Worm (Caenorhabditis elegans) whole organism, mixed stage, embryonic: ENCODE data around the gene pfd-1.

Source experiments
- M03D4.4 ChIP-seq: sonication (generic microtip); optimal IDR thresholded peaks from 2 replicates; lab custom pipeline; 2017; ENCODE audit warnings: mild to moderate bottlenecking, missing genetic modification characterization, missing compliant biosample characterization
- bed-3 ChIP-seq: fragments of 200-800 bp; sonication (Bioruptor generic); optimal IDR thresholded peaks from 3 replicates; lab custom pipeline; 2018; ENCODE audit warnings: mild to moderate bottlenecking, missing genetic modification characterization, moderate library complexity, missing compliant biosample characterization
- blmp-1 ChIP-seq: fragments of 150-350 bp; optimal IDR thresholded peaks from 2 replicates; lab custom pipeline; 2014; ENCODE audit warnings: missing biosample characterization, missing genetic modification characterization
- ceh-39 ChIP-seq: fragments of 150-350 bp; optimal IDR thresholded peaks from 2 replicates; lab custom pipeline; 2014; ENCODE audit warnings: missing biosample characterization, missing genetic modification characterization
- ceh-43 ChIP-seq: fragments of 200-800 bp; sonication (Bioruptor generic); optimal IDR thresholded peaks from 2 replicates; lab custom pipeline; 2018; ENCODE audit warnings: mild to moderate bottlenecking, missing genetic modification characterization, moderate library complexity, missing compliant biosample characterization
- ceh-83 ChIP-seq: fragments of 200-800 bp; sonication (Bioruptor generic); optimal IDR thresholded peaks from 2 replicates; lab custom pipeline; 2018; ENCODE audit warnings: mild to moderate bottlenecking, missing genetic modification characterization, missing compliant biosample characterization
- ces-1 ChIP-seq: fragments of 150-350 bp; optimal IDR thresholded peaks from 2 replicates; lab custom pipeline; 2014; ENCODE audit warnings: missing biosample characterization, missing genetic modification reagents, missing genetic modification characterization
- cnd-1 ChIP-seq: fragments of 200-800 bp; sonication (Bioruptor generic); optimal IDR thresholded peaks from 2 replicates; lab custom pipeline; 2018; ENCODE audit warnings: mild to moderate bottlenecking, missing genetic modification characterization, missing compliant biosample characterization
- drap-1 ChIP-seq: fragments of 200-800 bp; sonication (Bioruptor generic); optimal IDR thresholded peaks from 3 replicates; lab custom pipeline; 2018; ENCODE audit warnings: mild to moderate bottlenecking, missing genetic modification characterization, missing compliant biosample characterization
- elt-1 ChIP-seq: sonication (generic microtip); optimal IDR thresholded peaks from 2 replicates; lab custom pipeline; 2017; ENCODE audit warnings: missing genetic modification characterization, mild to moderate bottlenecking, missing compliant biosample characterization, antibody characterized with exemption, moderate library complexity, borderline replicate concordance; ENCODE audit not compliant: insufficient read depth
- elt-3 ChIP-seq: fragments of 150-350 bp; optimal IDR thresholded peaks from 2 replicates; lab custom pipeline; 2014; ENCODE audit warnings: missing biosample characterization, missing genetic modification characterization
- flh-1 ChIP-seq: fragments of 200-800 bp; sonication (Bioruptor generic); optimal IDR thresholded peaks from 2 replicates; lab custom pipeline; 2018; ENCODE audit warnings: mild to moderate bottlenecking, missing genetic modification characterization, moderate library complexity, missing compliant biosample characterization
- ham-2 ChIP-seq: fragments of 200-800 bp; sonication (Bioruptor generic); optimal IDR thresholded peaks from 2 replicates; lab custom pipeline; 2018; ENCODE audit warnings: mild to moderate bottlenecking, missing genetic modification characterization, missing compliant biosample characterization
- hlh-1 ChIP-seq: fragments of 150-350 bp; optimal IDR thresholded peaks from 2 replicates; lab custom pipeline; 2014; ENCODE audit warnings: missing biosample characterization, missing genetic modification reagents, missing genetic modification characterization
- lin-13 ChIP-seq: fragments of 150-350 bp; optimal IDR thresholded peaks from 2 replicates; lab custom pipeline; 2014; ENCODE audit warnings: missing biosample characterization, missing genetic modification characterization
- lin-32 ChIP-seq: fragments of 200-800 bp; sonication (Bioruptor generic); optimal IDR thresholded peaks from 2 replicates; lab custom pipeline; 2018; ENCODE audit warnings: mild to moderate bottlenecking, missing genetic modification characterization, missing compliant biosample characterization
- lsy-2 ChIP-seq: fragments of 150-350 bp; optimal IDR thresholded peaks from 2 replicates; lab custom pipeline; 2014; ENCODE audit warnings: missing biosample characterization, missing genetic modification characterization
- mab-5 ChIP-seq: fragments of 150-350 bp; optimal IDR thresholded peaks from 2 replicates; lab custom pipeline; 2014; ENCODE audit warnings: missing biosample characterization, missing genetic modification characterization
- mep-1 ChIP-seq: fragments of 150-350 bp; optimal IDR thresholded peaks from 2 replicates; lab custom pipeline; 2017; ENCODE audit warnings: missing biosample characterization, missing genetic modification reagents, missing genetic modification characterization, inconsistent platforms
- mls-2 ChIP-seq: sonication (generic microtip); optimal IDR thresholded peaks from 2 replicates; lab custom pipeline; 2016; ENCODE audit warnings: mild to moderate bottlenecking, missing genetic modification characterization, moderate library complexity, missing compliant biosample characterization
- nhr-12 ChIP-seq: fragments of 150-350 bp; optimal IDR thresholded peaks from 2 replicates; lab custom pipeline; 2014; ENCODE audit warnings: missing biosample characterization, missing genetic modification characterization
- nhr-2 ChIP-seq: fragments of 150-350 bp; optimal IDR thresholded peaks from 2 replicates; lab custom pipeline; 2014; ENCODE audit warnings: missing biosample characterization, missing genetic modification characterization
- nhr-237 ChIP-seq: fragments of 150-350 bp; optimal IDR thresholded peaks from 2 replicates; lab custom pipeline; 2014; ENCODE audit warnings: missing biosample characterization, missing genetic modification characterization
- nhr-28 ChIP-seq: fragments of 150-350 bp; optimal IDR thresholded peaks from 2 replicates; lab custom pipeline; 2014; ENCODE audit warnings: missing biosample characterization, missing genetic modification characterization
- nhr-76 ChIP-seq: sonication (generic microtip); optimal IDR thresholded peaks from 2 replicates; lab custom pipeline; 2017; ENCODE audit warnings: missing biosample characterization, missing genetic modification characterization
- pha-4 ChIP-seq: fragments of 150-350 bp; optimal IDR thresholded peaks from 2 replicates; lab custom pipeline; 2018; ENCODE audit warnings: missing biosample characterization, missing genetic modification reagents, missing genetic modification characterization
- sem-2 ChIP-seq: fragments of 200-800 bp; sonication (Bioruptor generic); optimal IDR thresholded peaks from 2 replicates; lab custom pipeline; 2018; ENCODE audit warnings: mild to moderate bottlenecking, missing genetic modification characterization, missing compliant biosample characterization
- snpc-4 ChIP-seq: fragments of 150-350 bp; optimal IDR thresholded peaks from 2 replicates; lab custom pipeline; 2014; ENCODE audit warnings: missing biosample characterization, missing genetic modification characterization
- sptf-1 ChIP-seq: sonication (generic microtip); optimal IDR thresholded peaks from 2 replicates; lab custom pipeline; 2017; ENCODE audit warnings: mild to moderate bottlenecking, missing genetic modification characterization, moderate library complexity, missing compliant biosample characterization
- tbx-8 ChIP-seq: fragments of 200-800 bp; sonication (Bioruptor generic); optimal IDR thresholded peaks from 2 replicates; lab custom pipeline; 2018; ENCODE audit warnings: mild to moderate bottlenecking, missing genetic modification characterization, moderate library complexity, missing compliant biosample characterization
- unc-120 ChIP-seq: sonication (generic microtip); optimal IDR thresholded peaks from 2 replicates; lab custom pipeline; 2017; ENCODE audit warnings: missing genetic modification characterization, missing compliant biosample characterization; ENCODE audit not compliant: poor library complexity, severe bottlenecking
- unc-39 ChIP-seq: fragments of 150-350 bp; optimal IDR thresholded peaks from 2 replicates; lab custom pipeline; 2014; ENCODE audit warnings: missing biosample characterization, missing genetic modification characterization
- unc-62 ChIP-seq: fragments of 150-350 bp; optimal IDR thresholded peaks from 2 replicates; lab custom pipeline; 2014; ENCODE audit warnings: missing biosample characterization, missing genetic modification reagents, missing genetic modification characterization
- zip-8 ChIP-seq: fragments of 150-350 bp; optimal IDR thresholded peaks from 2 replicates; lab custom pipeline; 2014; ENCODE audit warnings: missing biosample characterization, missing genetic modification characterization
- ztf-11 ChIP-seq: fragments of 150-350 bp; optimal IDR thresholded peaks from 2 replicates; lab custom pipeline; 2014; ENCODE audit warnings: missing biosample characterization, missing genetic modification characterization

Gene pfd-1

DNA sequence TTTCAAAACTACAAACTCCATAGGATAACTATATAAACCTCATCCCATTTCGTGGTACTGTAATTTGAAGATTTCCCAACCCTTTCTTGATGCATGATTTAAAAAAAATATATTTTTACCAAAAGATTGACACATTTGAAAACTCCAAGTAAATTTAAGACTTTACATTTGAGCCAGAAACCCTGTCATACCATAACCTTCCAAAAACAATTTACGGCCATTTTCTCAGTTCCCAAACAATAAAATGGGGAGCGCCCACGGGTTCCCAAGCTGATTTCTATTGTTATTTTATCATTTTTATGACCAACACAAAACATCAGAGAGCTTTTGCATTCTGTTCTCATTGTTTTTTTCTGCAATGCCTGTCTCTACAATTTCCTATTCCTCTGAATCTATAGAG lies 37.3 kb upstream of the pfd-1 start, which contains the start of gene clc-9:
Gene clc-9 (plus strand): TSS at position 301 of the 400 bp plus-strand sequence.
- TF ChIP-seq zip-8 (no peak), ztf-11 (no peak), M03D4.4 (no peak), ham-2 (GFP tag; lab: Kevin White, UChicago) (no peak), ceh-39 (tag; lab: Kevin White, UChicago) (no peak), nhr-12 (tag; lab: Kevin White, UChicago) (no peak), mab-5 (tag; lab: Kevin White, UChicago) (no peak), snpc-4 (tag; lab: Kevin White, UChicago) (no peak), sptf-1 (tag; lab: Kevin White, UChicago) (no peak), lin-13 (tag; lab: Kevin White, UChicago) (no peak), drap-1 (GFP tag; lab: Kevin White, UChicago) (no peak), ceh-43 (no peak), sem-2 (GFP tag; lab: Kevin White, UChicago) (no peak), flh-1 (GFP tag; lab: Kevin White, UChicago) (no peak), nhr-237 (tag; lab: Kevin White, UChicago) (no peak), nhr-2 (tag; lab: Kevin White, UChicago) (no peak), mep-1 (no peak), elt-3 (tag; lab: Kevin White, UChicago) (no peak)

ce11 chrIV:11118837-11119491 lies 30.9 kb upstream of the pfd-1 start, which contains the start of the genes imp-2 and enpl-1:
Gene imp-2 (minus strand): TSS chrIV:11118887.
Gene enpl-1 (plus strand): TSS chrIV:11119298.
- TF ChIP-seq nhr-12 (tag; lab: Kevin White, UChicago) (no peak), mep-1 (peak; percentile 93), ceh-83 (GFP tag; lab: Kevin White, UChicago) (no peak), unc-120 (tag; lab: Kevin White, UChicago) (peak; percentile 98), lin-32 (GFP tag; lab: Kevin White, UChicago) (no peak), ceh-43 (peak; percentile 38), nhr-237 (tag; lab: Kevin White, UChicago) (peak; percentile 50), mab-5 (tag; lab: Kevin White, UChicago) (no peak), drap-1 (GFP tag; lab: Kevin White, UChicago) (peak; percentile 60), snpc-4 (tag; lab: Kevin White, UChicago) (no peak), hlh-1 (tag; lab: Kevin White, UChicago) (peak; percentile 60), M03D4.4 (peak; percentile 62), ztf-11 (peak; percentile 18), cnd-1 (tag; lab: Kevin White, UChicago) (peak; percentile 58), bed-3 (GFP tag; lab: Kevin White, UChicago) (no peak), ceh-39 (tag; lab: Kevin White, UChicago) (peak; percentile 85), nhr-2 (tag; lab: Kevin White, UChicago) (peak; percentile 57), lin-13 (tag; lab: Kevin White, UChicago) (peak; percentile 88), nhr-76 (tag; lab: Kevin White, UChicago) (no peak), blmp-1 (tag; lab: Kevin White, UChicago) (no peak), tbx-8 (GFP tag; lab: Kevin White, UChicago) (no peak), nhr-28 (no peak), lsy-2 (peak; percentile 87), pha-4 (peak; percentile 73), mls-2 (tag; lab: Kevin White, UChicago) (peak; percentile 74), ham-2 (GFP tag; lab: Kevin White, UChicago) (peak; percentile 79), sem-2 (GFP tag; lab: Kevin White, UChicago) (no peak), unc-62 (GFP tag; lab: Kevin White, UChicago) (peak; percentile 31), elt-3 (tag; lab: Kevin White, UChicago) (no peak), ces-1 (GFP tag; lab: Kevin White, UChicago) (peak; percentile 88), sptf-1 (tag; lab: Kevin White, UChicago) (peak; percentile 79), zip-8 (no peak), flh-1 (GFP tag; lab: Kevin White, UChicago) (no peak), unc-39 (no peak), elt-1 (tag; lab: Kevin White, UChicago) (no peak)
